Worm (Caenorhabditis elegans) whole organism, early embryonic: ENCODE results near the gene rbg-3.

Experiments used
- B0310.2 ChIP-seq: sonication (generic microtip); optimal IDR thresholded peaks from 2 replicates; lab custom pipeline; 2016; ENCODE audit warnings: mild to moderate bottlenecking, missing genetic modification characterization, missing compliant biosample characterization
- F13C5.2 ChIP-seq: sonication (generic microtip); optimal IDR thresholded peaks from 2 replicates; lab custom pipeline; 2017; ENCODE audit warnings: mild to moderate bottlenecking, missing genetic modification characterization, inconsistent platforms, missing compliant biosample characterization
- aly-1 ChIP-seq: sonication (generic microtip); optimal IDR thresholded peaks from 2 replicates; lab custom pipeline; 2016; ENCODE audit warnings: missing genetic modification characterization, missing compliant biosample characterization
- ama-1 ChIP-seq: fragments of 150-350 bp; optimal IDR thresholded peaks from 2 replicates; lab custom pipeline; 2014
- ceh-13 ChIP-seq: fragments of 200-800 bp; sonication (Bioruptor generic); optimal IDR thresholded peaks from 2 replicates; lab custom pipeline; 2018; ENCODE audit warnings: mild to moderate bottlenecking, missing genetic modification characterization, missing compliant biosample characterization
- ceh-36 ChIP-seq: sonication (generic microtip); optimal IDR thresholded peaks from 2 replicates; lab custom pipeline; 2016; ENCODE audit warnings: missing genetic modification characterization, inconsistent platforms, missing compliant biosample characterization
- ets-7 ChIP-seq: sonication (generic microtip); optimal IDR thresholded peaks from 2 replicates; lab custom pipeline; 2016; ENCODE audit warnings: missing genotype, missing genetic modification characterization, missing compliant biosample characterization
- flt-1 ChIP-seq: fragments of 200-800 bp; sonication (Bioruptor generic); IDR thresholded peaks from 2 replicates; pipeline ENCODE4 v1.3.6; 2022; ENCODE audit warnings: missing genetic modification characterization, missing compliant biosample characterization
- hmbx-1 ChIP-seq: sonication (generic microtip); optimal IDR thresholded peaks from 2 replicates; lab custom pipeline; 2016; ENCODE audit warnings: mild to moderate bottlenecking, missing genetic modification characterization, missing compliant biosample characterization
- hmg-4 ChIP-seq: fragments of 200-800 bp; sonication (Bioruptor generic); optimal IDR thresholded peaks from 2 replicates; lab custom pipeline; 2018; ENCODE audit warnings: mild to moderate bottlenecking, missing genetic modification characterization, missing compliant biosample characterization
- hnd-1 ChIP-seq: sonication (generic microtip); optimal IDR thresholded peaks from 2 replicates; lab custom pipeline; 2016; ENCODE audit warnings: missing genetic modification characterization, missing compliant biosample characterization
- pes-1 ChIP-seq: fragments of 200-800 bp; sonication (Bioruptor generic); IDR thresholded peaks from 2 replicates; pipeline ENCODE4 v1.3.6; 2022; ENCODE audit warnings: missing genetic modification reagents, missing genetic modification characterization, missing compliant biosample characterization
- scrt-1 ChIP-seq: fragments of 200-800 bp; sonication (Bioruptor generic); IDR thresholded peaks from 2 replicates; pipeline ENCODE4 v1.3.6; 2022; ENCODE audit warnings: missing genetic modification characterization, missing compliant biosample characterization
- sea-1 ChIP-seq: fragments of 200-800 bp; sonication (Bioruptor generic); conservative IDR thresholded peaks from 2 replicates; pipeline ENCODE4 v1.3.6; 2022; ENCODE audit warnings: missing genetic modification characterization, missing compliant biosample characterization
- tbx-11 ChIP-seq: fragments of 200-800 bp; sonication (Bioruptor generic); IDR thresholded peaks from 2 replicates; pipeline ENCODE4 v1.3.6; 2022; ENCODE audit warnings: missing genetic modification characterization, missing compliant biosample characterization
- tbx-37 ChIP-seq: fragments of 200-800 bp; sonication (Bioruptor generic); conservative IDR thresholded peaks from 2 replicates; pipeline ENCODE4 v1.3.6; 2022; ENCODE audit warnings: missing genetic modification reagents, missing genetic modification characterization, missing compliant biosample characterization
- tra-4 ChIP-seq: sonication (generic microtip); optimal IDR thresholded peaks from 2 replicates; lab custom pipeline; 2017; ENCODE audit warnings: missing genetic modification characterization, missing compliant biosample characterization

The rbg-3 gene

DNA sequence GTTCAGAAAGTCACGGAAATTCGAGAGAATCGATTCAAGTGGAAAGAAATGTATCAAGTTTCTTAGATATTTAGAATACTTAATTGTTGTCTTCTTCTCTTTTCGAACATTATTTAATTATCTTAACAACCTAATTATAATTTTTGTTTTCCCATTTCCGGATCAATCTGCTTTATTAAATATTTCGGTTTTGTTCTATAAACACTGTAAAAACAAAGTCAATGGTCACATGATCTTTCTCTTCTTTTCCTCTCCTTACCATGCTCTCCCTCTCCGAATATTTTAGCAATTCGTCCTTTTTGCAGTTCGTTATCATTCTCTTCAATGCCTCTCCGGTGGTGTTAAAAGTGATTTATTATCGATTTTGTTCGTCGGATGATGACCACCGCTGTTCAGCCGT is 42.3 kb downstream of the rbg-3 start, which contains the start of gene tag-325:
tag-325 (plus strand) TSS at position 301 of the 400 bp plus-strand sequence.
- TF ChIP-seq tra-4 (no peak), sea-1 (GFP tag; lab: Robert Waterston, UW) (no peak), tbx-37 (GFP tag; lab: Robert Waterston, UW) (no peak)

DNA sequence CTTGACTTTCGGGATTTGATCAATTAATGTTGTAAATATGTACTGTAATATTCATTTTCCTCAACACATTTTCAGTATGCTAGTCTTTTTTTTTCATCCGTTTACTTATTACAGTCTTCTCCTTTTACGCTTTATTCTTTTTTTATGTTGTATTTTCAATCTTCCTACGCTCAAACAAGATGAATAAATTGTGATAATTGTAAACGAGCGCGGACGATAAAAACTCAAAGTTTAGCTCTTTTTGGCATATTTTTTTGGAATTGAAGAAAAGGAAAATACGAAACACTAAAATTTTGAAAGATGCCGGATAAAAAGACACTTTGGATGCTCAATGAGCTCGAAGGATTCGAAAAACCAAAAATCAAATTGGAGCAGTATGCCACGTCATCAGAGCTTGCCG is 48.5 kb downstream of the rbg-3 start, which contains the start of gene metl-5:
metl-5 (plus strand) TSS at position 301 of the 400 bp plus-strand sequence.
- TF ChIP-seq ceh-13 (GFP tag; lab: Kevin White, UChicago) (no peak), hnd-1 (tag; lab: Kevin White, UChicago) (no peak), tbx-11 (GFP tag; lab: Robert Waterston, UW) (no peak), pes-1 (GFP tag; lab: Robert Waterston, UW) (no peak), sea-1 (GFP tag; lab: Robert Waterston, UW) (no peak), aly-1 (tag; lab: Kevin White, UChicago) (no peak), hmg-4 (GFP tag; lab: Kevin White, UChicago) (no peak), scrt-1 (no peak), tbx-37 (GFP tag; lab: Robert Waterston, UW) (no peak)

- TF ChIP-seq B0310.2 (tag; lab: Kevin White, UChicago): no peak
- TF ChIP-seq ceh-36 (tag; lab: Kevin White, UChicago): no peak
- no peak for TF ChIP-seq tra-4
- no peak for TF ChIP-seq tbx-37 (GFP tag; lab: Robert Waterston, UW)
- no peak for TF ChIP-seq hmbx-1 (tag; lab: Kevin White, UChicago)
- TF ChIP-seq aly-1 (tag; lab: Kevin White, UChicago): no peak
- no peak for TF ChIP-seq scrt-1
- TF ChIP-seq ets-7 (tag; lab: Kevin White, UChicago): no peak
- no peak for TF ChIP-seq pes-1 (GFP tag; lab: Robert Waterston, UW)
- no peak for TF ChIP-seq hnd-1 (tag; lab: Kevin White, UChicago)
- no peak for TF ChIP-seq ama-1
- no peak for TF ChIP-seq ceh-13 (GFP tag; lab: Kevin White, UChicago)
- TF ChIP-seq flt-1 (GFP tag; lab: Robert Waterston, UW): no peak
- no peak for TF ChIP-seq sea-1 (GFP tag; lab: Robert Waterston, UW)
- TF ChIP-seq tbx-11 (GFP tag; lab: Robert Waterston, UW): no peak
- TF ChIP-seq hmg-4 (GFP tag; lab: Kevin White, UChicago): no peak
- TF ChIP-seq F13C5.2 (tag; lab: Kevin White, UChicago): no peak
These were observed 52.1 kb downstream of the rbg-3 start for ce11 chrIII:4806345-4806744.
